Worm (Caenorhabditis elegans): Measurements from ENCODE around the gene T01D3.1.

The T01D3.1 gene

ce11 chrV:13649730-13650349 lies 39.9 kb upstream of the T01D3.1 start, which contains the start of gene H37A05.4 (continued):
- no peak for TF ChIP-seq egl-18 (GFP tag; IDR thresholded peaks at IDR 0.05)
- peak; percentile 57 for TF ChIP-seq F10E7.11 (tag; optimal IDR thresholded peaks at IDR 0.05)
- peak; percentile 84 for TF ChIP-seq zim-3 (tag; optimal IDR thresholded peaks at IDR 0.05)
- no peak for TF ChIP-seq snpc-1.3 (tag; optimal IDR thresholded peaks at IDR 0.05; ENCODE audit: insufficient read depth)
- no peak for TF ChIP-seq F23B12.7 (tag; optimal IDR thresholded peaks at IDR 0.05; ENCODE audit: insufficient read depth)
- no peak for TF ChIP-seq attf-3 (GFP tag; conservative IDR thresholded peaks at IDR 0.05)
- peak; percentile 31 for TF ChIP-seq attf-5 (GFP tag; optimal IDR thresholded peaks at IDR 0.05)
- TF ChIP-seq nfya-2 (GFP tag; IDR thresholded peaks at IDR 0.05): no peak
- peak; percentile 68 for TF ChIP-seq ztf-26 (tag; optimal IDR thresholded peaks at IDR 0.05)
- no peak for TF ChIP-seq ceh-79 (tag; optimal IDR thresholded peaks at IDR 0.05)
- TF ChIP-seq tlf-1 (GFP tag; optimal IDR thresholded peaks at IDR 0.05): peak; percentile 74
- no peak for TF ChIP-seq rcor-1 (GFP tag; IDR thresholded peaks at IDR 0.05)
- no peak for TF ChIP-seq rpc-1 (optimal IDR thresholded peaks at IDR 0.05)
- TF ChIP-seq rpc-1 (tag; optimal IDR thresholded peaks at IDR 0.05): no peak
- TF ChIP-seq nfyb-1 (GFP tag; IDR thresholded peaks at IDR 0.05): peak; percentile 90
- no peak for TF ChIP-seq F57A8.1 (GFP tag; optimal IDR thresholded peaks at IDR 0.05)
- TF ChIP-seq ztf-6 (GFP tag; IDR thresholded peaks at IDR 0.05): no peak
- TF ChIP-seq sptf-2 (GFP tag; optimal IDR thresholded peaks at IDR 0.05): no peak
- peak; percentile 50; the same call in 1 of the 2 replicates for TF ChIP-seq madf-6 (GFP tag; IDR thresholded peaks at IDR 0.05)
- no peak for TF ChIP-seq snpc-1.1 (tag; optimal IDR thresholded peaks at IDR 0.05; ENCODE audit: insufficient read depth)
- TF ChIP-seq nfya-1 (tag; optimal IDR thresholded peaks at IDR 0.05; ENCODE audit: borderline replicate concordance, insufficient read depth): no peak
- no peak for TF ChIP-seq F55B11.4 (tag; optimal IDR thresholded peaks at IDR 0.05; ENCODE audit: borderline replicate concordance, insufficient read depth)
- TF ChIP-seq lin-35 (GFP tag; optimal IDR thresholded peaks at IDR 0.05): peak in 1 of 3 experiments; percentile 17
- peak; percentile 35; the same call in 1 of the 2 replicates for TF ChIP-seq madf-3 (GFP tag; IDR thresholded peaks at IDR 0.05)
- no peak for TF ChIP-seq egrh-3 (GFP tag; IDR thresholded peaks at IDR 0.05)
- no peak for TF ChIP-seq dpl-1 (GFP tag; optimal IDR thresholded peaks at IDR 0.05)
- TF ChIP-seq hlh-26 (GFP tag; conservative IDR thresholded peaks at IDR 0.05): no peak
- peak; percentile 91 for TF ChIP-seq Y53G8AR.9 (GFP tag; conservative IDR thresholded peaks at IDR 0.05)
- peak; percentile 8 for TF ChIP-seq lin-54 (GFP tag; optimal IDR thresholded peaks at IDR 0.05)
- no peak for TF ChIP-seq nhr-120 (GFP tag; IDR thresholded peaks at IDR 0.05)
- peak; percentile 56; the same call in 1 of the 2 replicates for TF ChIP-seq egl-44 (GFP tag; IDR thresholded peaks at IDR 0.05)
- TF ChIP-seq C17E4.6 (GFP tag; IDR thresholded peaks at IDR 0.05): no peak
- no peak for TF ChIP-seq ets-4 (GFP tag; optimal IDR thresholded peaks at IDR 0.05)
- TF ChIP-seq snpc-3.4 (tag; optimal IDR thresholded peaks at IDR 0.05): no peak
- TF ChIP-seq Y53F4B.3 (GFP tag; IDR thresholded peaks at IDR 0.05): no peak
- peak; percentile 62 for TF ChIP-seq Y95B8A.8 (GFP tag; IDR thresholded peaks at IDR 0.05)
- peak; percentile 91 for TF ChIP-seq F57C9.4 (tag; optimal IDR thresholded peaks at IDR 0.05)
- TF ChIP-seq nhr-80 (tag; optimal IDR thresholded peaks at IDR 0.05): peak; percentile 63
- no peak for TF ChIP-seq ztf-25 (GFP tag; IDR thresholded peaks at IDR 0.05)
- no peak for TF ChIP-seq F49E8.2 (tag; optimal IDR thresholded peaks at IDR 0.05; ENCODE audit: insufficient read depth)
- TF ChIP-seq madf-10 (tag; optimal IDR thresholded peaks at IDR 0.05): peak; percentile 20
- peak; percentile 15; the same call in 1 of the 2 replicates for TF ChIP-seq sea-2 (GFP tag; IDR thresholded peaks at IDR 0.05)
- no peak for TF ChIP-seq ZK185.1 (tag; optimal IDR thresholded peaks at IDR 0.05; ENCODE audit: poor library complexity, severe bottlenecking)
- TF ChIP-seq aptf-2 (GFP tag; conservative IDR thresholded peaks at IDR 0.05): peak; percentile 96
- peak; percentile 58 for TF ChIP-seq him-1 (tag; optimal IDR thresholded peaks at IDR 0.05)
- TF ChIP-seq atf-7 (tag; optimal IDR thresholded peaks at IDR 0.05): peak; percentile 72
- TF ChIP-seq F52B5.7 (tag; optimal IDR thresholded peaks at IDR 0.05): peak; percentile 86

Measured in whole organism, young adult.